Worm (Caenorhabditis elegans) whole organism, L1 larva: ENCODE data around the gene urb-1.

Source experiments
- C04F5.9 ChIP-seq: sonication (generic microtip); optimal IDR thresholded peaks from 2 replicates; lab custom pipeline; 2016; ENCODE audit warnings: missing genetic modification characterization, missing compliant biosample characterization
- alr-1 ChIP-seq: fragments of 200-800 bp; sonication (Bioruptor generic); optimal IDR thresholded peaks from 2 replicates; lab custom pipeline; 2018; ENCODE audit warnings: borderline replicate concordance, mild to moderate bottlenecking, missing genetic modification characterization, missing compliant biosample characterization
- elt-2 ChIP-seq: sonication (generic microtip); optimal IDR thresholded peaks from 2 replicates; lab custom pipeline; 2016; ENCODE audit warnings: missing genetic modification characterization, mild to moderate bottlenecking, inconsistent platforms, missing compliant biosample characterization, missing genetic modification reagents
- nhr-237 ChIP-seq: fragments of 150-350 bp; optimal IDR thresholded peaks from 2 replicates; lab custom pipeline; 2014; ENCODE audit warnings: missing biosample characterization, missing genetic modification characterization
- swsn-7 ChIP-seq: sonication (generic microtip); optimal IDR thresholded peaks from 2 replicates; lab custom pipeline; 2016; ENCODE audit warnings: missing genetic modification characterization, missing compliant biosample characterization
- unc-86 ChIP-seq: sonication (generic microtip); optimal IDR thresholded peaks from 2 replicates; lab custom pipeline; 2016; ENCODE audit warnings: missing genetic modification characterization, missing compliant biosample characterization

ce11 chrV:6450129-6451011 is 26.4 kb upstream of the urb-1 start, which contains the start of gene acl-8:
- TF ChIP-seq swsn-7 (no peak), C04F5.9 (tag; lab: Kevin White, UChicago) (no peak), nhr-237 (tag; lab: Kevin White, UChicago) (no peak), unc-86 (tag; lab: Kevin White, UChicago) (no peak), elt-2 (tag; lab: Kevin White, UChicago) (peak; percentile 43), alr-1 (tag; lab: Kevin White, UChicago) (no peak)
